Worm (Caenorhabditis elegans) whole organism, L4/young adult: ENCODE data around the gene Y94H6A.10.
"Not testable (repeated sequence)": the region's sequence is repeated elsewhere in the genome, so short reads cannot be mapped to it uniquely, and the experiment has no call there.

Source experiments
- W03F9.2 ChIP-seq: fragments of 150-350 bp; optimal IDR thresholded peaks from 2 replicates; lab custom pipeline; 2014; ENCODE audit warnings: missing biosample characterization, missing genetic modification characterization
- dao-5 ChIP-seq: sonication (generic microtip); optimal IDR thresholded peaks from 2 replicates; lab custom pipeline; 2016; ENCODE audit warnings: missing genotype, missing genetic modification characterization, moderate library complexity, missing compliant biosample characterization
- him-1 ChIP-seq: sonication (generic microtip); optimal IDR thresholded peaks from 2 replicates; lab custom pipeline; 2016; ENCODE audit warnings: missing genotype, missing genetic modification reagents, missing genetic modification characterization, missing compliant biosample characterization

The Y94H6A.10 gene

DNA sequence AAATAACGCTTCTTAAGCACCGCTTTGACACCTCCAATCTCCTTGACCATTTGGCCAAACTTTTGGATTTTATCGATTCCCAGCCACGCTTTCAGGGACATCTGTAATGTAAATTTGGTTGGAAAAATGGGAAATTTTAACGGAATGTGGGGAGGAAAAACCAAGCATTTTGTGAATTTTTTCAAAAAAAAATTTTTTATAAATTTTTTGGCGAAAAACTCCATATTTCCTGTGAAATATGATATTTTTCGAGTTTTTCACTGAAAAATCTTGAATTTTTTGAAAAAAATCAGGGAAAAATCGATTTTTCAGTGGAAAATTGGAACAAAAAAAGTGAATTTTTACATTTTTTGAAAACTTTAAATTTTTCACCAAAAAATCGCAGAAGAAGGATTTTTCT lies 9.3 kb upstream of the Y94H6A.10 start, which contains the start of gene ndua-12:
TSS of gene ndua-12 (minus strand) at position 101 of the 400 bp plus-strand sequence.
- not testable (repeated sequence) for TF ChIP-seq dao-5 (tag; lab: Kevin White, UChicago); him-1; W03F9.2

ce11 chrIV:2716474-2716873 lies 6.0 kb upstream of the Y94H6A.10 start, which contains the start of gene Y94H6A.7:
Y94H6A.7 (minus strand) TSS chrIV:2716574.
- not testable (repeated sequence) for TF ChIP-seq dao-5 (tag; lab: Kevin White, UChicago); W03F9.2; him-1

DNA sequence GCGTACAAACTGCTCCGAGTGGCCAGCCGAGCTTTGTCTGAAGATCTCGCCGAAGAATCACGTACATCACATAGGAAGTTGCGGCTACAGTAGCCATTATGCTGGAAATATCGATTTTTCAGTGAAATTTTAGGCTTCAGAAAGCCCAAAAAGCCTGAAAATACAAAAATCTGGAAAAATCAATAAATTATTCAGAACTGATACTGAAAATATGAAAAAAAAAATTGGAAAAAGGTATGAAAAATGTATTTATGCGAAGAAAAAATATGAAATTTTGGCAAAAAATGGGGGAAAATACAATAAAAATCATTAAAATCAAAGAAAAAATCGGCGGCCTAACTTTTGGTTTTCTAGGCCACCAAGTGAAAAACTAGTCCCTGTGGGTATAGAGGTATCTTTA lies 2.5 kb upstream of the Y94H6A.10 start, which contains the start of gene Y94H6A.12:
TSS of gene Y94H6A.12 (minus strand) at position 101 of the 400 bp plus-strand sequence.
- no peak for TF ChIP-seq him-1
- TF ChIP-seq dao-5 (tag; lab: Kevin White, UChicago), result no peak
- TF ChIP-seq W03F9.2, result no peak

DNA sequence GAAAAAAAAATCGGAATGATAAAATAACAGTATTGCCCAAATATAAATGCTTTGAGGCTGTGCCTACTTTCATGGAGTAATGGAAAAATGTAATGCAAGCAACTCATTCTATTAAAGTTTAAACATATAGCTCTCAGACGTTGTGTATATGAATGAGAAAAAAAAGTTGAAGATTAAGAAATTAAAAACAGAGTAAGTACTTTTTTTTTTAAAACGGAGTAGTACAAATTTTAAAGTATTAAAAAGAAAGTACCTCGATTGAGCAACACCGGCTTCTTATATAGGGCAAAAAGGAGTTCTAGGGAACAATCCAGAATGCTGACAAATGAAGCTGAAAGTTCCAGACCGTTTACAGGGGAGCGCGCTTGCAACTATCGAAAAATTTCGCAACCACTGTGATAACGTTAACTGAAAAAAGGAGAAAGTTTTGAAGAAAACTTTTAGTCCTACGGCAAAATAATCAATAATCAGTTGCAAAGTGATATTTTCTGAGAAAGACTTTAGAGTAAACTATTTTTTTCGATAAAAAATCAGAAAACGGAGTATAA lies 730 bp upstream of the Y94H6A.10 start:
- TF ChIP-seq him-1, result no peak
- peak; percentile 43 for TF ChIP-seq W03F9.2
- no peak for TF ChIP-seq dao-5 (tag; lab: Kevin White, UChicago)

DNA sequence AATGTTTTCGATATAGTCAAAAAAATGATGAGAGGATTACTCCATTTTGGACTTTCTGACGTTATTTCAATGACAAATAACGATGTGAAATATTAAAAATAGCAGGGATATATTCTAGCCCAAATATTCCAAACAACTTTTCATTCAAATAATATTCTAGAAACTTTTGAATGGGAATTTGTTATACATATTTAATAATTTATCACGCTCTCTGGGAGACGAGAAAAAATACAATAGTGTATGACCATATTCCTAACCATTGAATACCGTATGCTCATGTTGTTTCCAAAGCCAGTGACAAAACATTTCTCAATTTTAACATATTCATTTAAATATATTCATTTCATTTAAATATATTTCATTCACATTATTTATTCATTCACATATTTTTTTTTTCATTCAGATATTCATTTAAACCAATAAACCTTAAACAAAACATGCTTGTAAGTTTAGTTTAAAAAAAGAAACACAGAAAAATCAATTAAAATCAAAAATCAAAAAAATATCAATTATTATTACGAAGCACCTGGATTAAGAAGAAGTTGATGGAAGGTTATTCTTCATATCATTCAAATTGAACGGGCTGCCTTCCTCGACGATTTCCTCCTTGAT lies 770 bp downstream of the Y94H6A.10 start:
- TF ChIP-seq him-1 (no peak), W03F9.2 (peak; percentile 7), dao-5 (tag; lab: Kevin White, UChicago) (no peak)

DNA sequence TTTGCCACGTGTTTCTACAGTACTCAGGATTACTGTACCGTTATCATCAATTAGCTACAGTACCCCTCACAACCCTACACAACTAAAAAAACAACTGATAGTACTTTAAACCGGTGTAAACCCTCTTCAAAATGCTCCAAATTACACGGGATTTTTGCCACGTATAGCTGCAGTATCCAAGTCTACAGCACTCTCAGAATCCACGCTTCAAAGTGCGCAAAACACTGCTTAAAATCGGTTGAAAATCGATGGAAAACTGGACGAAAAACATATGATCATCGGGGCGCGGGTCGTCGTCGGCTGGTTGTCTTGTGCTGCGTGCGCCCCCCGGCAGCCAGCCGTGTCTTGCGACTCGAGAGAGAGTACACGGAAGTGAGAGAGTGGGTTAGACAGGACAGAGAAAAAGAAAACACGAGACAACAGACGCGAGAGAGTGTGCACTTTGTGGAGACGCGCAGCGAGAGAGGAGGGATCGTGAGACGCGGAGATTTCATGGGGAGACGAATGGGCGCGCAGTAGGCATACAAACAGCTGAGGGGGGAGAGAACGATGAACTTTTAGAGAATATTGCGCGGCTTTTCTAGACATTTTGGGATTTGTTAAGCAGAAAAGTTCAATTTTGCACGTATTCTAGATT lies 2.0 kb downstream of the Y94H6A.10 start:
- TF ChIP-seq dao-5 (tag; lab: Kevin White, UChicago) (peak; percentile 27), him-1 (peak; percentile 57), W03F9.2 (peak; percentile 9)

DNA sequence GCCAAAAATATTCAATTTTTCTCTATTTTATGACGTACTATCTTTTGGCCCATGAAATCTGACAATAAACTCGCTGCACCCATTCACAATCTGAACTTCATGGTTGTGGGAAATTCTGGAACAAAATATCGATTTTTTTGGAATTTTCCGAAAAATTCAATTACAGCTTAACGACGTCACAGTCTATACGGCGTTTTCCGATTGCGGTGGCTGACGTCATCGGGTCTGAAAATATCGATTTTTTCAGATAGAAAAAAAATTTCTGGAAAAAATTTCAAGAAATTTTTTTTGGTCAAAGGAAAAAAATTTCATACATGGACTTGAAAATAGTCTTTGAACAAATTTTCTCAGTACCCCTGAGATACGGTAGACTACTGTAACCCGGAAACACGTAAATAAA lies 3.5 kb downstream of the Y94H6A.10 start, which contains the start of gene ubc-8:
TSS of gene ubc-8 (minus strand) at position 227 of the 400 bp plus-strand sequence.
- TF ChIP-seq him-1 (no peak), W03F9.2 (no peak), dao-5 (tag; lab: Kevin White, UChicago) (no peak)

DNA sequence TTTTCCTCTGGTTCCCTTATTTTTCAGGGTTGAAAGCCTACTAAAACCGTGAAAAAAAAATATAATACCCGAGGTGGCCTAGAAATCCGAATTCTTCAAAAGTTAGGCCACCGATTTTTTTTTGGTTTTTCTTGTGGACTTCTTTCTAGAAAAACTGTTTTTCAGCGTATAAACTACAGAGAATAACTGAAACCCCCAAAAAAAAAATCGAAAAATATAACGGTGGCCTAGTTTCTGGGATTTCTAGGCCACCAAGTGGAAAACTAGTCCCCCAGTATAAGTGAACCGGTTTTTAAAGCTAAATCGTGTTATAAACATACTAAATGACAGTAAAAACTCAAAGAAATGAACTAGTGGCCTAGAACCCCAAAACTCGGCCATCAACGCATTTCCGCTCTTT lies 4.8 kb downstream of the Y94H6A.10 start:
- TF ChIP-seq him-1 (no peak), W03F9.2 (no peak), dao-5 (tag; lab: Kevin White, UChicago) (no peak)

DNA sequence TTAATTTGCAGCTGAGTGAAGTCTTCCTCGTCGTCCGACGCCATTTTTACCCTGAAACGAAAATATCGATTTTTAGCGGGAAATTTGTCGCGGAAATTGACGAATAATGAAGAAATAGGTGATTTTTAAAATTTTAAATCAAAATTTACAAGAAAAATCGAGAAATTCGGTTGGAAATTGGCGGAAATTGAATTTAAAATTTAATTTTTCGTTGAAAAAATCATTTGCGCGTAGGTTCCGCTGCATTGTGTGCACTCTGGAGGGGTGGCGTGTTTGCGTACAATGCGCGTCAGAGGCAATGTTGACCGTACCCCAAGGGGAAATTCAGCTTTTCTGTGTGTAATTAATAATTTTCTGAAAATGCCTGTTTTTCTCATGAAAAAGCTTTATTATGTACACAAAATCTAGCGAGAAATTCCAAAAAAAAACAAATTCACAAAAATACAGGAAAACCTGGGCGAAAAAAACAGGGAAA lies 6.5 kb downstream of the Y94H6A.10 start, which contains the start of gene Y94H6A.5:
TSS of gene Y94H6A.5 (minus strand) at position 51 of the 475 bp plus-strand sequence.
- TF ChIP-seq dao-5 (tag; lab: Kevin White, UChicago) (no peak), him-1 (peak; percentile 63), W03F9.2 (peak; percentile 20)

ce11 chrIV:2688716-2689307 lies 21.7 kb downstream of the Y94H6A.10 start, which contains the start of gene egrh-3:
egrh-3 (minus strand) TSS chrIV:2688766.
- no peak for TF ChIP-seq W03F9.2
- no peak for TF ChIP-seq dao-5 (tag; lab: Kevin White, UChicago)

DNA sequence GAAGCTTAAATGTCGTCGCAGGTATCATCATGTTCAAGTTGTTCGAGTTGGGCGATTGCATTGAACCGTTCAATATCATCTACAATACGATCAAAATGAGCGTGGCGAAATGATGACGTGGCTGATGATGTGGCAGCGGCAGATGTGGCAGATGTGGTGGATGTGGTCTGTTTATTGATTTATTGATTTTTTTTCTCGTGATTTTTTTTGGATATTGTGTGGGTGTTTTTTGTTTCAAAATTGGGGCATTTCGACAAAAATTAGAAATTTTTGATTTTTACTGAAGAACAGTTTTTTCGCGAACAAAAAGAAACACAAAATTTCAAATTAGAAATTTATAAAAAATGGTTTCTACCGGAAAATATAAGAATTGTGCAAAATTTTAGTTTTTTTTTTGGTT lies 30.2 kb downstream of the Y94H6A.10 start:
- TF ChIP-seq him-1 (no peak), dao-5 (tag; lab: Kevin White, UChicago) (no peak), W03F9.2 (no peak)

- no peak for TF ChIP-seq dao-5 (tag; lab: Kevin White, UChicago)
These were observed 32.3 kb downstream of the Y94H6A.10 start for ce11 chrIV:2678152-2678551.

DNA sequence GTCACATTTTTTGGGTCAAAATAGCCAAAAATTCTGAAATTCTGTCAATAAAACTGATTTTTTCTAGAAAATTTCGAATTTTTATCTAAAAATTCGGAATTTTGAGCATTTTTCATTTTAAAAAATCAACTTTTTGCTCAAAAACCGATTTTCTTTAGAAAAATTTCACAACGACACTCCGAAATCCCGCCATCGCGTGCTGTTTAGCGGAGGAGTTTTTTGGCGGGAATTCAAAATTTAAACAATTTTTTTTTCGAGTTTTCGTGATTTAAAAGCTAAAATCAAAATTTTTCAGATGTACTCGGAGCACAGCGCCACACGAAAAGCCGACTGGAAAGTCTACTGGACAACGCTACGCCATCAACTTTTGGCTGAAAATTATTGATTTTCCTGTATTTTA lies 32.8 kb downstream of the Y94H6A.10 start:
- no peak for TF ChIP-seq dao-5 (tag; lab: Kevin White, UChicago)
- no peak for TF ChIP-seq him-1

DNA sequence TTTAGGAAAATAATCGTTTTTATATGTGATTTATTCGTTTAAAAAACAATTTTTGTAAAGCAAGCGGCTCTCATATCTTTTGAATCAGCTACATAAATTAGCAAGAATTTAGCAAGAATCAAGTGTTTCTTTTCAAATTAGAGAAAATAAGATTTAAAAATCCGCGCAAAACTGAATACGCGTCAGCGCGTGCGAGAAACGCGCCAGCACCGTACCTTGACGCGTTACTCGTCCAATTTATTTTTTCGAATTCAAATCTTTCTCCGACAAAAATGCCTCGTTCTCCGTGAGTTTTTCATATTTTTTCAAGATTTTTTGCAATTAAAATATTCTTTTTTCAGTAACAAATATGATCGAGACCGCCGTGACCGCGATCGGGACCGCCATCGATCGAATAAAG lies 34.2 kb downstream of the Y94H6A.10 start, which contains the start of gene Y94H6A.3:
TSS of gene Y94H6A.3 (plus strand) at position 232 of the 400 bp plus-strand sequence.
- TF ChIP-seq dao-5 (tag; lab: Kevin White, UChicago) (no peak), W03F9.2 (peak; percentile 75)
